Worm (Caenorhabditis elegans) whole organism, early embryonic: ENCODE data around the gene ZC132.9.
"Not testable (repeated sequence)": the region's sequence is repeated elsewhere in the genome, so short reads cannot be mapped to it uniquely, and the experiment has no call there.

ENCODE experiments used
- B0310.2 ChIP-seq: sonication (generic microtip); optimal IDR thresholded peaks from 2 replicates; lab custom pipeline; 2016; ENCODE audit warnings: mild to moderate bottlenecking, missing genetic modification characterization, missing compliant biosample characterization
- F13C5.2 ChIP-seq: sonication (generic microtip); optimal IDR thresholded peaks from 2 replicates; lab custom pipeline; 2017; ENCODE audit warnings: mild to moderate bottlenecking, missing genetic modification characterization, inconsistent platforms, missing compliant biosample characterization
- aly-1 ChIP-seq: sonication (generic microtip); optimal IDR thresholded peaks from 2 replicates; lab custom pipeline; 2016; ENCODE audit warnings: missing genetic modification characterization, missing compliant biosample characterization
- ama-1 ChIP-seq: fragments of 150-350 bp; optimal IDR thresholded peaks from 2 replicates; lab custom pipeline; 2014
- ceh-13 ChIP-seq: fragments of 200-800 bp; sonication (Bioruptor generic); optimal IDR thresholded peaks from 2 replicates; lab custom pipeline; 2018; ENCODE audit warnings: mild to moderate bottlenecking, missing genetic modification characterization, missing compliant biosample characterization
- ceh-36 ChIP-seq: sonication (generic microtip); optimal IDR thresholded peaks from 2 replicates; lab custom pipeline; 2016; ENCODE audit warnings: missing genetic modification characterization, inconsistent platforms, missing compliant biosample characterization
- ets-7 ChIP-seq: sonication (generic microtip); optimal IDR thresholded peaks from 2 replicates; lab custom pipeline; 2016; ENCODE audit warnings: missing genotype, missing genetic modification characterization, missing compliant biosample characterization
- flt-1 ChIP-seq: fragments of 200-800 bp; sonication (Bioruptor generic); IDR thresholded peaks from 2 replicates; pipeline ENCODE4 v1.3.6; 2022; ENCODE audit warnings: missing genetic modification characterization, missing compliant biosample characterization
- hmbx-1 ChIP-seq: sonication (generic microtip); optimal IDR thresholded peaks from 2 replicates; lab custom pipeline; 2016; ENCODE audit warnings: mild to moderate bottlenecking, missing genetic modification characterization, missing compliant biosample characterization
- hmg-4 ChIP-seq: fragments of 200-800 bp; sonication (Bioruptor generic); optimal IDR thresholded peaks from 2 replicates; lab custom pipeline; 2018; ENCODE audit warnings: mild to moderate bottlenecking, missing genetic modification characterization, missing compliant biosample characterization
- hnd-1 ChIP-seq: sonication (generic microtip); optimal IDR thresholded peaks from 2 replicates; lab custom pipeline; 2016; ENCODE audit warnings: missing genetic modification characterization, missing compliant biosample characterization
- pes-1 ChIP-seq: fragments of 200-800 bp; sonication (Bioruptor generic); IDR thresholded peaks from 2 replicates; pipeline ENCODE4 v1.3.6; 2022; ENCODE audit warnings: missing genetic modification reagents, missing genetic modification characterization, missing compliant biosample characterization
- scrt-1 ChIP-seq: fragments of 200-800 bp; sonication (Bioruptor generic); IDR thresholded peaks from 2 replicates; pipeline ENCODE4 v1.3.6; 2022; ENCODE audit warnings: missing genetic modification characterization, missing compliant biosample characterization
- sea-1 ChIP-seq: fragments of 200-800 bp; sonication (Bioruptor generic); conservative IDR thresholded peaks from 2 replicates; pipeline ENCODE4 v1.3.6; 2022; ENCODE audit warnings: missing genetic modification characterization, missing compliant biosample characterization
- tbx-11 ChIP-seq: fragments of 200-800 bp; sonication (Bioruptor generic); IDR thresholded peaks from 2 replicates; pipeline ENCODE4 v1.3.6; 2022; ENCODE audit warnings: missing genetic modification characterization, missing compliant biosample characterization
- tbx-37 ChIP-seq: fragments of 200-800 bp; sonication (Bioruptor generic); conservative IDR thresholded peaks from 2 replicates; pipeline ENCODE4 v1.3.6; 2022; ENCODE audit warnings: missing genetic modification reagents, missing genetic modification characterization, missing compliant biosample characterization
- tra-4 ChIP-seq: sonication (generic microtip); optimal IDR thresholded peaks from 2 replicates; lab custom pipeline; 2017; ENCODE audit warnings: missing genetic modification characterization, missing compliant biosample characterization

The ZC132.9 gene

ce11 chrV:4346799-4347198 lies 27.0 kb upstream of the ZC132.9 start, which contains the start of gene mcm-7:
mcm-7 (plus strand) TSS chrV:4347166.
- no peak for TF ChIP-seq ets-7
- no peak for TF ChIP-seq tbx-37 (GFP tag; lab: Robert Waterston, UW)
- TF ChIP-seq sea-1 (GFP tag; lab: Robert Waterston, UW) = no peak
- no peak for TF ChIP-seq ceh-13 (GFP tag; lab: Kevin White, UChicago)
- TF ChIP-seq aly-1 (tag; lab: Kevin White, UChicago) = no peak
- no peak for TF ChIP-seq hmg-4 (GFP tag; lab: Kevin White, UChicago)
- no peak for TF ChIP-seq tbx-11 (GFP tag; lab: Robert Waterston, UW)
- TF ChIP-seq F13C5.2 (tag; lab: Kevin White, UChicago) = no peak
- TF ChIP-seq B0310.2 (tag; lab: Kevin White, UChicago) = no peak
- TF ChIP-seq tra-4 = no peak
- no peak for TF ChIP-seq ceh-36
- TF ChIP-seq ama-1 = no peak
- TF ChIP-seq flt-1 (GFP tag; lab: Robert Waterston, UW) = no peak

ce11 chrV:4346325-4346724 lies 26.6 kb upstream of the ZC132.9 start, which contains the start of gene hpo-18:
hpo-18 (minus strand) TSS chrV:4346425.
- TF ChIP-seq pes-1 (GFP tag; lab: Robert Waterston, UW) (no peak), tbx-37 (GFP tag; lab: Robert Waterston, UW) (no peak), scrt-1 (GFP tag; lab: Robert Waterston, UW) (no peak), ceh-36 (no peak), hnd-1 (no peak), aly-1 (tag; lab: Kevin White, UChicago) (no peak), sea-1 (GFP tag; lab: Robert Waterston, UW) (no peak), hmbx-1 (no peak), tra-4 (no peak), flt-1 (GFP tag; lab: Robert Waterston, UW) (no peak), tbx-11 (GFP tag; lab: Robert Waterston, UW) (no peak), F13C5.2 (tag; lab: Kevin White, UChicago) (no peak), B0310.2 (tag; lab: Kevin White, UChicago) (no peak), ets-7 (no peak), ama-1 (no peak), ceh-13 (GFP tag; lab: Kevin White, UChicago) (no peak)

ce11 chrV:4345714-4346113 lies 25.9 kb upstream of the ZC132.9 start, which contains the start of gene figl-1:
figl-1 (minus strand) TSS chrV:4345999.
- TF ChIP-seq B0310.2 (tag; lab: Kevin White, UChicago) (no peak), tbx-11 (GFP tag; lab: Robert Waterston, UW) (no peak), sea-1 (GFP tag; lab: Robert Waterston, UW) (no peak), ceh-13 (GFP tag; lab: Kevin White, UChicago) (no peak), tbx-37 (GFP tag; lab: Robert Waterston, UW) (no peak), hnd-1 (no peak), aly-1 (tag; lab: Kevin White, UChicago) (no peak), scrt-1 (GFP tag; lab: Robert Waterston, UW) (no peak), pes-1 (GFP tag; lab: Robert Waterston, UW) (no peak), hmbx-1 (no peak), tra-4 (no peak), ceh-36 (no peak), ets-7 (no peak), hmg-4 (GFP tag; lab: Kevin White, UChicago) (no peak), F13C5.2 (tag; lab: Kevin White, UChicago) (no peak), flt-1 (GFP tag; lab: Robert Waterston, UW) (no peak), ama-1 (no peak)

- TF ChIP-seq ets-7 = no peak
- no peak for TF ChIP-seq sea-1 (GFP tag; lab: Robert Waterston, UW)
- TF ChIP-seq tra-4 = no peak
- no peak for TF ChIP-seq tbx-11 (GFP tag; lab: Robert Waterston, UW)
- no peak for TF ChIP-seq tbx-37 (GFP tag; lab: Robert Waterston, UW)
- TF ChIP-seq hmg-4 (GFP tag; lab: Kevin White, UChicago) = no peak
- no peak for TF ChIP-seq hmbx-1
- no peak for TF ChIP-seq ceh-36
- TF ChIP-seq flt-1 (GFP tag; lab: Robert Waterston, UW) = no peak
- no peak for TF ChIP-seq scrt-1 (GFP tag; lab: Robert Waterston, UW)
These were observed 22.0 kb upstream of the ZC132.9 start for ce11 chrV:4341736-4342135.

ce11 chrV:4341208-4341607 lies 21.4 kb upstream of the ZC132.9 start, which contains the start of gene glrx-3:
glrx-3 (minus strand) TSS chrV:4341308.
- no peak for TF ChIP-seq ceh-13 (GFP tag; lab: Kevin White, UChicago)
- TF ChIP-seq flt-1 (GFP tag; lab: Robert Waterston, UW) = no peak
- no peak for TF ChIP-seq pes-1 (GFP tag; lab: Robert Waterston, UW)
- TF ChIP-seq B0310.2 (tag; lab: Kevin White, UChicago) = no peak
- no peak for TF ChIP-seq scrt-1 (GFP tag; lab: Robert Waterston, UW)
- TF ChIP-seq hnd-1 = no peak
- no peak for TF ChIP-seq tbx-11 (GFP tag; lab: Robert Waterston, UW)
- TF ChIP-seq ama-1 = no peak
- TF ChIP-seq F13C5.2 (tag; lab: Kevin White, UChicago) = no peak
- TF ChIP-seq sea-1 (GFP tag; lab: Robert Waterston, UW) = no peak
- TF ChIP-seq ets-7 = no peak
- TF ChIP-seq hmg-4 (GFP tag; lab: Kevin White, UChicago) = no peak
- TF ChIP-seq aly-1 (tag; lab: Kevin White, UChicago) = no peak
- TF ChIP-seq tbx-37 (GFP tag; lab: Robert Waterston, UW) = no peak
- TF ChIP-seq ceh-36 = no peak
- no peak for TF ChIP-seq tra-4
- TF ChIP-seq hmbx-1 = no peak

- TF ChIP-seq hmbx-1 (no peak), ets-7 (no peak), sea-1 (GFP tag; lab: Robert Waterston, UW) (no peak), ama-1 (no peak), ceh-36 (no peak), hnd-1 (no peak), scrt-1 (GFP tag; lab: Robert Waterston, UW) (no peak), pes-1 (GFP tag; lab: Robert Waterston, UW) (no peak), hmg-4 (GFP tag; lab: Kevin White, UChicago) (no peak), flt-1 (GFP tag; lab: Robert Waterston, UW) (no peak)
These were observed 19.7 kb upstream of the ZC132.9 start for ce11 chrV:4339479-4339878.

ce11 chrV:4336462-4336861 lies 16.7 kb upstream of the ZC132.9 start, which contains the start of gene irld-1:
irld-1 (plus strand) TSS chrV:4336762.
- not testable (repeated sequence) for TF ChIP-seq tbx-37 (GFP tag; lab: Robert Waterston, UW); F13C5.2 (tag; lab: Kevin White, UChicago); pes-1 (GFP tag; lab: Robert Waterston, UW)
